Worm (Caenorhabditis elegans) whole organism, L3 larva: ENCODE data around the gene F40G9.15.

Experiments
- nhr-12 ChIP-seq: fragments of 150-350 bp; optimal IDR thresholded peaks from 2 replicates; lab custom pipeline; 2014; ENCODE audit warnings: missing biosample characterization, missing genetic modification characterization
- snpc-4 ChIP-seq: fragments of 150-350 bp; optimal IDR thresholded peaks from 2 replicates; lab custom pipeline; 2014; ENCODE audit warnings: missing biosample characterization, missing genetic modification characterization
- ztf-11 ChIP-seq: fragments of 150-350 bp; optimal IDR thresholded peaks from 2 replicates; lab custom pipeline; 2014; ENCODE audit warnings: missing biosample characterization, missing genetic modification characterization
- ztf-4 ChIP-seq: fragments of 150-350 bp; optimal IDR thresholded peaks from 2 replicates; lab custom pipeline; 2014; ENCODE audit warnings: missing biosample characterization, missing genetic modification characterization

DNA sequence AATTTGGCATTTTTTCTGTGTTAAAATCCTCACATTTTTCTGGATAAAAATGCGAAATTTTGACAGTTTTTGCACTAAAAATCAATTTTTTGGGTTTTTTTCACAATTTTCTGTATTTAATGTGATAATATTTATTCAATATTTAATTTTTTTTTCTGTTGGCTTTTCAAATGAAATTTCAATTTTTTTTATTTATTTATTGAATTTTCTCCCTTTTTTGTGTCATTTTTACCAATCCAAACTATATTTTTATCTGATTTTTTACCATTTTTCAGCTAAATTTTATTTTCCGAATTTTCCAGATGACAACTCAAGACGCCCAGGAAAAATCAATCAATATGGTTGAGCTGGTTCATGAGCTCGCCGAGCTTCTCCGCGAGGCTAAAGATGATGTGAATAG, 12.0 kb downstream of the F40G9.15 start, which contains the start of gene F40G9.17:
- TF ChIP-seq snpc-4 (no peak), ztf-4 (no peak), ztf-11 (tag; lab: Kevin White, UChicago) (no peak), nhr-12 (tag; lab: Kevin White, UChicago) (no peak)
